Worm (Caenorhabditis elegans) whole organism, L2 larva: ENCODE measurements around the gene ZK228.3.

Source experiments
- mab-5 ChIP-seq: fragments of 150-350 bp; optimal IDR thresholded peaks from 2 replicates; lab custom pipeline; 2014; ENCODE audit warnings: missing biosample characterization, missing genetic modification characterization
- nhr-12 ChIP-seq: fragments of 150-350 bp; optimal IDR thresholded peaks from 2 replicates; lab custom pipeline; 2014; ENCODE audit warnings: missing biosample characterization, missing genetic modification characterization
- skn-1 ChIP-seq: sonication (generic microtip); optimal IDR thresholded peaks from 2 replicates; lab custom pipeline; 2017; ENCODE audit warnings: missing biosample characterization, missing genetic modification characterization

ce11 chrV:18420797-18421196 is 40.3 kb downstream of the ZK228.3 start, which contains the start of gene srj-26:
- no peak for TF ChIP-seq nhr-12
- TF ChIP-seq skn-1 (tag; lab: Kevin White, UChicago): no peak
- TF ChIP-seq mab-5 (tag; lab: Kevin White, UChicago): no peak
